Worm (Caenorhabditis elegans) whole organism, midembryonic: ENCODE data around the gene ZK353.4.

Experiments used
- T22C8.4 ChIP-seq: fragments of 200-800 bp; sonication (Bioruptor generic); IDR thresholded peaks from 2 replicates; pipeline ENCODE4 v1.3.6; 2022; ENCODE audit warnings: missing genetic modification characterization, missing compliant biosample characterization
- cog-1 ChIP-seq: sonication (generic microtip); optimal IDR thresholded peaks from 2 replicates; lab custom pipeline; 2016; ENCODE audit warnings: missing genetic modification characterization, missing compliant biosample characterization
- flt-1 ChIP-seq: fragments of 200-800 bp; sonication (Bioruptor generic); IDR thresholded peaks from 2 replicates; pipeline ENCODE4 v1.3.6; 2022; ENCODE audit warnings: missing genetic modification characterization, missing compliant biosample characterization
- klf-2 ChIP-seq: fragments of 200-800 bp; sonication (Bioruptor generic); conservative IDR thresholded peaks from 2 replicates; pipeline ENCODE4 v1.3.6; 2022; ENCODE audit warnings: missing genetic modification reagents, missing genetic modification characterization, missing compliant biosample characterization
- tab-1 ChIP-seq: fragments of 200-800 bp; sonication (Bioruptor generic); IDR thresholded peaks from 2 replicates; pipeline ENCODE4 v1.3.6; 2022; ENCODE audit warnings: missing genetic modification characterization, missing compliant biosample characterization
- ztf-23 ChIP-seq: fragments of 200-800 bp; sonication (Bioruptor generic); IDR thresholded peaks from 2 replicates; pipeline ENCODE4 v1.3.6; 2022; ENCODE audit warnings: missing genetic modification reagents, missing genetic modification characterization, missing compliant biosample characterization
- ztf-29 ChIP-seq: fragments of 200-800 bp; sonication (Bioruptor generic); IDR thresholded peaks from 2 replicates; pipeline ENCODE4 v1.3.6; 2022; ENCODE audit warnings: missing genetic modification reagents, missing genetic modification characterization, missing compliant biosample characterization

- TF ChIP-seq tab-1 (no peak), ztf-23 (GFP tag; lab: Robert Waterston, UW) (no peak), klf-2 (no peak), flt-1 (no peak), ztf-29 (no peak), cog-1 (tag; lab: Kevin White, UChicago) (no peak), T22C8.4 (GFP tag; lab: Robert Waterston, UW) (no peak)
Observed at ce11 chrIII:8432143-8432542, 42.7 kb upstream of the ZK353.4 start, which contains the start of gene ZK1236.5.
